Fruit fly (Drosophila melanogaster): Measurements from ENCODE around the gene nab.

DNA sequence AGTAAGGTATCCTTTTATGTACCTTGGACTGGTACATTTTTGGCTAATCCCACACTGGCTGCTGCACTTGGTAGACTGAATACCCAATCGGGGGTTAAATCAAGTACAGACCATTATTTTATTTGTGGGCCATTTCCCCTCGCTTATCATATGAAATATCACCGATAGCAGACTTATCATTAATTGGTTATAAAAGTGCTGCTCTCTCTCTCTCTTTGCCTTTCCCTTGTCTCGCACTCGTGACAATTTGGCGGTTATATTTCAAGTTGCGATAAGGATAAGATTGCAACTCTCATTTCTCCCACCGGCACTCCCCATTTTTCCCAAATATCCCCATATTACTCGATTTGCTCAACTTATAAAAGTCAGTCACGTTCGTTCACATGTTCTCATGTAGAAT, 45.0 kb downstream of the nab start:
- TF ChIP-seq ttk (optimal IDR thresholded peaks at IDR 0.05) = no peak
- no peak for TF ChIP-seq Myc (optimal IDR thresholded peaks at IDR 0.05)
- TF ChIP-seq h (optimal IDR thresholded peaks at IDR 0.05) = no peak
- TF ChIP-seq Sin3A (optimal IDR thresholded peaks at IDR 0.05) = no peak
- TF ChIP-seq psq (optimal IDR thresholded peaks at IDR 0.05) = no peak
- TF ChIP-seq insv (optimal IDR thresholded peaks at IDR 0.05) = no peak

Data from Kc167 (cell line).